Fruit fly (Drosophila melanogaster) S2 (cell line): ENCODE data around the gene Est-P.

Source experiments
- CG8478 ChIP-seq: fragments of >200 bp; optimal IDR thresholded peaks from 2 replicates; lab custom pipeline; 2018
- CTCF ChIP-seq, 2 experiments: fragments of >200 bp; optimal IDR thresholded peaks; 2 replicates each; lab custom pipeline; 2018

- no peak for TF ChIP-seq CTCF (optimal IDR thresholded peaks at IDR 0.05; lab: Kevin White, UChicago)
- no peak for TF ChIP-seq CG8478
Observed at dm6 chr3L:12149024-12149423, 41.5 kb upstream of the Est-P start, which contains the start of gene CG32099.
